Worm (Caenorhabditis elegans): ENCODE data around the gene slo-2.
A peak's percentile ranks its signal among the peaks of the same experiment; 100 is the strongest.

The slo-2 gene

ce11 chrX:11419988-11420387 lies 14.3 kb upstream of the slo-2 start, which contains the start of gene F46C3.6:
Gene F46C3.6, minus strand, starts transcription at chrX:11420074.
- TF ChIP-seq tbx-7 (tag; optimal IDR thresholded peaks at IDR 0.05) (no peak), ref-2 (tag; optimal IDR thresholded peaks at IDR 0.05) (peak; percentile 16), ceh-31 (tag; optimal IDR thresholded peaks at IDR 0.05) (no peak), gmeb-2 (tag; optimal IDR thresholded peaks at IDR 0.05) (no peak), hlh-6 (tag; optimal IDR thresholded peaks at IDR 0.05) (no peak), ceh-24 (tag; optimal IDR thresholded peaks at IDR 0.05) (no peak)

- TF ChIP-seq K02D7.2 (tag; optimal IDR thresholded peaks at IDR 0.05) (no peak), odd-2 (tag; optimal IDR thresholded peaks at IDR 0.05) (no peak), dmd-4 (tag; optimal IDR thresholded peaks at IDR 0.05; ENCODE audit: borderline replicate concordance) (no peak), ttx-3 (tag; optimal IDR thresholded peaks at IDR 0.05) (no peak), ahr-1 (tag; optimal IDR thresholded peaks at IDR 0.05) (no peak), npax-4 (tag; optimal IDR thresholded peaks at IDR 0.05) (no peak), T23F11.4 (GFP tag; optimal IDR thresholded peaks at IDR 0.05) (no peak)
Measured at ce11 chrX:11418667-11419066, 12.9 kb upstream of the slo-2 start, which contains the start of gene F46C3.2. Gene F46C3.2, minus strand, starts transcription at chrX:11418767.

- no peak for TF ChIP-seq pag-3 (tag; optimal IDR thresholded peaks at IDR 0.05; ENCODE audit: borderline replicate concordance)
- peak; percentile 61 for TF ChIP-seq hlh-30 (tag; optimal IDR thresholded peaks at IDR 0.05; ENCODE audit: insufficient read depth)
- peak; percentile 64 for TF ChIP-seq ref-2 (tag; optimal IDR thresholded peaks at IDR 0.05)
- TF ChIP-seq Y22D7AL.16 (tag; optimal IDR thresholded peaks at IDR 0.05) = no peak
- no peak for TF ChIP-seq gmeb-2 (tag; optimal IDR thresholded peaks at IDR 0.05)
- no peak for TF ChIP-seq tbx-2 (tag; optimal IDR thresholded peaks at IDR 0.05)
- peak; percentile 32 for TF ChIP-seq elt-2 (tag; optimal IDR thresholded peaks at IDR 0.05)
- TF ChIP-seq ceh-22 (tag; optimal IDR thresholded peaks at IDR 0.05) = no peak
- TF ChIP-seq C38D4.7 (GFP tag; optimal IDR thresholded peaks at IDR 0.05) = no peak
- no peak for TF ChIP-seq sdc-2 (tag; optimal IDR thresholded peaks at IDR 0.05)
- no peak for TF ChIP-seq syd-9 (tag; optimal IDR thresholded peaks at IDR 0.05)
Measured at ce11 chrX:11414837-11415550, 9.3 kb upstream of the slo-2 start, which contains the start of gene pek-1. Gene pek-1, minus strand, starts transcription at chrX:11414887.

ce11 chrX:11411675-11412074 lies 5.9 kb upstream of the slo-2 start:
- no peak for TF ChIP-seq fax-1 (tag; optimal IDR thresholded peaks at IDR 0.05)
- no peak for TF ChIP-seq nfya-1 (tag; optimal IDR thresholded peaks at IDR 0.05)
- no peak for TF ChIP-seq unc-55 (GFP tag; optimal IDR thresholded peaks at IDR 0.05)
- TF ChIP-seq ceh-24 (tag; optimal IDR thresholded peaks at IDR 0.05) = no peak
- no peak for TF ChIP-seq ceh-14 (tag; optimal IDR thresholded peaks at IDR 0.05)
- TF ChIP-seq lim-6 (tag; optimal IDR thresholded peaks at IDR 0.05) = no peak
- TF ChIP-seq eyg-1 (tag; optimal IDR thresholded peaks at IDR 0.05) = no peak
- no peak for TF ChIP-seq ama-1 (optimal IDR thresholded peaks at IDR 0.05)
- TF ChIP-seq ceh-48 (tag; optimal IDR thresholded peaks at IDR 0.05) = no peak
- no peak for TF ChIP-seq gmeb-2 (tag; optimal IDR thresholded peaks at IDR 0.05)
- TF ChIP-seq dve-1 (tag; optimal IDR thresholded peaks at IDR 0.05) = no peak
- TF ChIP-seq mec-3 (tag; optimal IDR thresholded peaks at IDR 0.05; ENCODE audit: borderline replicate concordance) = no peak
- TF ChIP-seq pag-3 (tag; optimal IDR thresholded peaks at IDR 0.05; ENCODE audit: borderline replicate concordance) = no peak
- no peak for TF ChIP-seq T23F11.4 (GFP tag; optimal IDR thresholded peaks at IDR 0.05)
- TF ChIP-seq madf-2 (tag; optimal IDR thresholded peaks at IDR 0.05) = no peak
- no peak for TF ChIP-seq rnt-1 (tag; optimal IDR thresholded peaks at IDR 0.05)
- TF ChIP-seq ttx-3 (tag; optimal IDR thresholded peaks at IDR 0.05) = no peak
- no peak for TF ChIP-seq F13H6.1 (tag; optimal IDR thresholded peaks at IDR 0.05)
- no peak for TF ChIP-seq unc-3 (GFP tag; conservative IDR thresholded peaks at IDR 0.05)
- TF ChIP-seq unc-3 (tag; optimal IDR thresholded peaks at IDR 0.05) = no peak

Data from whole organism, late embryonic.